Fruit fly (Drosophila melanogaster) whole organism, prepupa: Measurements from ENCODE around the gene CG14971.

Experiments
- CG11294 ChIP-seq: fragments of 200-800 bp; sonication (Bioruptor generic); IDR thresholded peaks from 2 replicates; pipeline ENCODE4 v1.3.6; 2022; ENCODE audit warnings: missing biosample characterization, missing genetic modification characterization
- CG1621 ChIP-seq: fragments of 200-800 bp; sonication (Bioruptor generic); optimal IDR thresholded peaks from 3 replicates; lab custom pipeline; 2018; ENCODE audit warnings: missing biosample characterization, mild to moderate bottlenecking, missing genetic modification characterization
- Smox ChIP-seq: fragments of 200-800 bp; sonication (Bioruptor generic); optimal IDR thresholded peaks from 3 replicates; lab custom pipeline; 2016; ENCODE audit warnings: missing biosample characterization, missing genetic modification characterization
- cyc ChIP-seq: fragments of 200-800 bp; sonication (Bioruptor generic); optimal IDR thresholded peaks from 3 replicates; lab custom pipeline; 2016; ENCODE audit warnings: missing biosample characterization, missing genetic modification characterization

- TF ChIP-seq CG1621 (tag; lab: Kevin White, UChicago) (no peak), cyc (GFP tag; lab: Kevin White, UChicago) (no peak), CG11294 (GFP tag; lab: Robert Waterston, UW) (no peak), Smox (GFP tag; lab: Kevin White, UChicago) (no peak)
These were observed 50.9 kb downstream of the CG14971 start for dm6 chr3L:3420237-3420643.
